Worm (Caenorhabditis elegans): Measurements from ENCODE around the gene F13B12.6.

DNA sequence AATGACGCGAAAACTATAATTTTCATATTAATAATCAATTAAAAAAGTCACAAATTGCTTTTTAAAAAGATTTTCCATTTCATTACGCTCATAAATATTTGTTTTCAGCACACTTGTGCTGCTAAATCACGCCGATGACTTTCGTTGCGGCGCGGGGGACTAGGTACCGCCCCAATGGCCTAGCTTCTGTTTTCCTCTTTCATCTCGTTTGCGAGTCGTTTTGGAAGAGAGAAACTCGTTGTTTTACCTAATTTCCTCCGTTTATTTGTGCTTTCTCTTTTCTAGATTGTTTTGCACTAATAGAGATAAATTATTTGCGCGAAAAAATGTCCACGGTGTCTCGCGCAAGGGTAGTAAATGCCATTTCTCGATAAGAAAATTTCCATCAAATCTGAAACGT, 36.6 kb downstream of the F13B12.6 start:
- no peak for TF ChIP-seq egl-27 (tag; optimal IDR thresholded peaks at IDR 0.05)
- TF ChIP-seq ztf-11 (tag; optimal IDR thresholded peaks at IDR 0.05): no peak
